Worm (Caenorhabditis elegans): ENCODE measurements around the gene F32B6.4.

ce11 chrIV:9898712-9899111 is 6.9 kb upstream of the F32B6.4 start, which contains the start of gene tbc-3:
- no peak for TF ChIP-seq ama-1 (optimal IDR thresholded peaks at IDR 0.05)
- no peak for TF ChIP-seq ceh-19 (GFP tag; optimal IDR thresholded peaks at IDR 0.05)
- no peak for TF ChIP-seq C08G9.2 (tag; optimal IDR thresholded peaks at IDR 0.05)
- no peak for TF ChIP-seq ceh-14 (tag; optimal IDR thresholded peaks at IDR 0.05)
- TF ChIP-seq nhr-11 (tag; optimal IDR thresholded peaks at IDR 0.05), result no peak
- no peak for TF ChIP-seq pros-1 (tag; optimal IDR thresholded peaks at IDR 0.05)
- TF ChIP-seq lin-11 (tag; optimal IDR thresholded peaks at IDR 0.05), result no peak
- TF ChIP-seq ets-4 (tag; optimal IDR thresholded peaks at IDR 0.05), result no peak
- TF ChIP-seq sox-4 (tag; optimal IDR thresholded peaks at IDR 0.05), result no peak
